ENCODE assay signal across 3 fruit fly cellular contexts in the genomic region with DNA sequence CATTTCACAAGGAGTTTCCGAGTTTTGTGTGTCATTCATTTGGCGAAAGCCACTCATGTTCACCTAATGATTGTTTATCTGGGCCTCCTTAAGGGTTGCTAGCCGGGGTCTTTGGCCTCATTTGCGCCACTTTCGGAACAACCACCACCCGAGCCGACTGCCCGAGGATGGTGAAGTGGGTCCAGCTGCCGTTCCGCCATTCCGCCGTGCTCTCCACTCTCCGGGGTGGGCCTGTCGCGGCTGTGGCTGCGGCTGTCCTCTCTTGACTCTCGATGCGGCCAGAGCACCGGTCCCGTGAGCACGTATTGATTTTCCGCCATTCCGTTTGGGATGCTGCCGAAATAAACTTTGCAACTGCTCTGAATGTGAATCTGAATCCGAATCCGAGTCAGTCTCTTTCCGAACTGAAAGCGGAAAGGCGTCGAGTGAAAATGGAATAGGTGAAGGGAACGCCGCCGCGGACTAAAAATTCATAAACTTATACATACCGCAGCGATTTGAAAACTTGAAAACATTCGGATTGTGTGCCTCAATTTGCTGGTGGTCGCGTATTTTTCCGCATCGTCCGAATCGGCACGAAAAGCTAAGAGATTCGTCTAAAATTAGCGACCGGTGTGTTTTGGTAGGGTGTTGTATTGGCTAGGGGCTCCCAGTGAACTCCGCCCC.
TF ChIP-seq lines count a peak whose summit lies in the region.

A gene (plus strand): TSS at position 255 of the 666 bp plus-strand sequence.

- no peak for TF ChIP-seq CTCF in whole organism, embryonic (GFP tag; optimal IDR thresholded peaks at IDR 0.05; lab: Kevin White, UChicago)

TF ChIP-seq in whole organism, embryonic, 481 proteins besides CTCF, POLR2A, EP300 and RAD21 (continues in another document):
- TF ChIP-seq CG13287 (GFP tag; IDR thresholded peaks at IDR 0.05; lab: Robert Waterston, UW; ENCODE audit: partially characterized antibody) (peak; percentile 13; the same call in 1 of the 2 replicates), CG13894 (tag; optimal IDR thresholded peaks at IDR 0.05; lab: Kevin White, UChicago) (peak; percentile 61), Sry-β (GFP tag; optimal IDR thresholded peaks at IDR 0.05; lab: Kevin White, UChicago) (no peak), pros (GFP tag; optimal IDR thresholded peaks at IDR 0.05; lab: Kevin White, UChicago) (peak; percentile 94), sd (tag; optimal IDR thresholded peaks at IDR 0.05; lab: Kevin White, UChicago) (peak; percentile 49), CG15073 (GFP tag; optimal IDR thresholded peaks at IDR 0.05; lab: Kevin White, UChicago) (no peak), sug (tag; optimal IDR thresholded peaks at IDR 0.05; lab: Kevin White, UChicago) (peak; percentile 59), bbx (GFP tag; IDR thresholded peaks at IDR 0.05; lab: Robert Waterston, UW; ENCODE audit: partially characterized antibody) (peak; percentile 21; the same call in 1 of the 2 replicates), scrt (GFP tag; optimal IDR thresholded peaks at IDR 0.05; lab: Kevin White, UChicago) (peak; percentile 4), CG12769 (tag; optimal IDR thresholded peaks at IDR 0.05; lab: Kevin White, UChicago) (peak; percentile 25), sim (GFP tag; IDR thresholded peaks at IDR 0.05; lab: Robert Waterston, UW) (no peak), onecut (GFP tag; IDR thresholded peaks at IDR 0.05; lab: Robert Waterston, UW) (peak; percentile 99), pzg (GFP tag; optimal IDR thresholded peaks at IDR 0.05; lab: Kevin White, UChicago) (peak; percentile 3), bcd (GFP tag; optimal IDR thresholded peaks at IDR 0.05; lab: Kevin White, UChicago) (no peak), CG10543 (GFP tag; optimal IDR thresholded peaks at IDR 0.05; lab: Kevin White, UChicago) (peak; percentile 72), Jarid2 (GFP tag; optimal IDR thresholded peaks at IDR 0.05; lab: Kevin White, UChicago) (peak; percentile 34), E2f2 (GFP tag; IDR thresholded peaks at IDR 0.05; lab: Robert Waterston, UW) (0 out of 2 replicates have a peak, but pooled peaks have one; percentile 11), z (GFP tag; IDR thresholded peaks at IDR 0.05; lab: Robert Waterston, UW) (0 out of 3 replicates have a peak, but pooled peaks have one; percentile 46), Dbx (GFP tag; IDR thresholded peaks at IDR 0.05; lab: Robert Waterston, UW) (0 out of 3 replicates have a peak, but pooled peaks have one; percentile 34), Med (GFP tag; lab: Kevin White, UChicago) (peak; percentile 59), CG32767 (GFP tag; IDR thresholded peaks at IDR 0.05; lab: Robert Waterston, UW) (0 out of 2 replicates have a peak, but pooled peaks have one; percentile 29), unc-4 (GFP tag; IDR thresholded peaks at IDR 0.05; lab: Robert Waterston, UW; ENCODE audit: partially characterized antibody) (peak; percentile 43; the same call in 1 of the 2 replicates), NFAT (GFP tag; IDR thresholded peaks at IDR 0.05; lab: Robert Waterston, UW) (0 out of 2 replicates have a peak, but pooled peaks have one; percentile 2), Nf-YC (tag; optimal IDR thresholded peaks at IDR 0.05; lab: Kevin White, UChicago) (peak; percentile 3)

TF ChIP-seq in whole organism, pupa, 21 proteins besides CTCF, POLR2A, EP300 and RAD21:
- TF ChIP-seq CG4496 (GFP tag; IDR thresholded peaks at IDR 0.05; lab: Robert Waterston, UW) (no peak), Pif1A (GFP tag; optimal IDR thresholded peaks at IDR 0.05; lab: Kevin White, UChicago) (no peak), EcR (GFP tag; optimal IDR thresholded peaks at IDR 0.05; lab: Kevin White, UChicago) (peak; percentile 86), rn (GFP tag; IDR thresholded peaks at IDR 0.05; lab: Robert Waterston, UW) (no peak)

TF ChIP-seq in whole organism, wandering third instar larva, 38 proteins besides CTCF, POLR2A, EP300 and RAD21:
- TF ChIP-seq GATAd (GFP tag; optimal IDR thresholded peaks at IDR 0.05; lab: Kevin White, UChicago) (no peak), N (GFP tag; optimal IDR thresholded peaks at IDR 0.05; lab: Kevin White, UChicago) (no peak), pan (optimal IDR thresholded peaks at IDR 0.05; lab: Kevin White, UChicago) (no peak), Dif (GFP tag; optimal IDR thresholded peaks at IDR 0.05; lab: Kevin White, UChicago; ENCODE audit: partially characterized antibody) (peak; percentile 10), Jra (GFP tag; optimal IDR thresholded peaks at IDR 0.05; lab: Kevin White, UChicago) (no peak), dmrt93B (GFP tag; optimal IDR thresholded peaks at IDR 0.05; lab: Kevin White, UChicago) (no peak), OdsH (GFP tag; optimal IDR thresholded peaks at IDR 0.05; lab: Kevin White, UChicago) (no peak)
